Worm (Caenorhabditis elegans): ENCODE measurements around the gene srxa-6.

DNA sequence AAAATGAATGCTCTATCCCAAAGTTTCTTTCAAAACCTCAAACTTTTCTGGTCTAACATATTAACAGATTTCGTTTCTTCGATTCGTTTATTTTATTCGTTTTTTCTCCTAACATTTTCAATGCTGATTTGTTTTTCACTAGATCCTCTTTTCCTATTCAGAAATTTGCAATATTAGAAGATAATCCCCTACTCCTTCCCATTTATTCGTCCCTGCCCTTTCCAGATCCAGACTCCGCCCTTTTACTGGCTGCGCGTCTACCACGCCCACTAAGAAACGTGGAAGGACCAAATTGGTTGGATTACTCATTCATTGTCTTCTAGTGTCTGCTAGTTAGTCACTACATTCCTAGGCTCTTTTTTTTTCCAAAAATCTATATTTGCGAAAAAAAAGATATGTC, 12.8 kb upstream of the srxa-6 start, which contains the start of gene Y44A6C.2:
- TF ChIP-seq ama-1 (optimal IDR thresholded peaks at IDR 0.05) (no peak), unc-39 (tag; optimal IDR thresholded peaks at IDR 0.05) (no peak), mdl-1 (tag; optimal IDR thresholded peaks at IDR 0.05) (no peak), lin-11 (tag; optimal IDR thresholded peaks at IDR 0.05) (no peak), alr-1 (tag; optimal IDR thresholded peaks at IDR 0.05) (no peak), lsy-2 (tag; optimal IDR thresholded peaks at IDR 0.05) (no peak), F13H6.1 (tag; optimal IDR thresholded peaks at IDR 0.05) (no peak), nhr-11 (tag; optimal IDR thresholded peaks at IDR 0.05) (no peak), skn-1 (tag; optimal IDR thresholded peaks at IDR 0.05) (no peak), ceh-82 (tag; optimal IDR thresholded peaks at IDR 0.05) (no peak)
